Worm (Caenorhabditis elegans) whole organism, L4 larva: ENCODE results near the gene T20B3.1.

Experiments used
- D1046.2 ChIP-seq: fragments of 200-800 bp; sonication (Bioruptor generic); IDR thresholded peaks from 2 replicates; pipeline ENCODE4 v1.3.6; 2022; ENCODE audit warnings: missing genetic modification characterization, missing compliant biosample characterization
- F10B5.3 ChIP-seq: sonication (generic microtip); optimal IDR thresholded peaks from 2 replicates; lab custom pipeline; 2016; ENCODE audit warnings: mild to moderate bottlenecking, missing genetic modification characterization, missing compliant biosample characterization
- F37D6.2 ChIP-seq: sonication (generic microtip); optimal IDR thresholded peaks from 2 replicates; lab custom pipeline; 2016; ENCODE audit warnings: mild to moderate bottlenecking, missing genetic modification characterization, missing compliant biosample characterization
- T20F7.1 ChIP-seq: fragments of 200-800 bp; sonication (Bioruptor generic); optimal IDR thresholded peaks from 2 replicates; lab custom pipeline; 2018; ENCODE audit warnings: mild to moderate bottlenecking, missing genetic modification characterization, missing compliant biosample characterization
- T26A8.4 ChIP-seq: fragments of 200-800 bp; sonication (Bioruptor generic); IDR thresholded peaks from 2 replicates; pipeline ENCODE4 v1.3.6; 2022; ENCODE audit warnings: missing genetic modification characterization, missing compliant biosample characterization
- ZK337.2 ChIP-seq: fragments of 200-800 bp; sonication (Bioruptor generic); IDR thresholded peaks from 2 replicates; pipeline ENCODE4 v1.3.6; 2022; ENCODE audit warnings: missing genetic modification reagents, missing genetic modification characterization, missing compliant biosample characterization
- aha-1 ChIP-seq: fragments of 150-350 bp; peaks from one replicate; lab custom pipeline; 2014; ENCODE audit warnings: missing biosample characterization, missing genetic modification characterization
- ceh-20 ChIP-seq: fragments of 200-800 bp; sonication (Bioruptor generic); IDR thresholded peaks from 2 replicates; pipeline ENCODE4 v1.3.6; 2022; ENCODE audit warnings: missing genetic modification reagents, missing genetic modification characterization, missing compliant biosample characterization
- ceh-32 ChIP-seq: sonication (generic microtip); optimal IDR thresholded peaks from 2 replicates; lab custom pipeline; 2016; ENCODE audit warnings: mild to moderate bottlenecking, missing genetic modification characterization, missing compliant biosample characterization; ENCODE audit not compliant: poor library complexity
- ceh-62 ChIP-seq: sonication (generic microtip); optimal IDR thresholded peaks from 2 replicates; lab custom pipeline; 2017; ENCODE audit warnings: missing biosample characterization, missing genetic modification characterization
- cey-2 ChIP-seq: sonication (generic microtip); optimal IDR thresholded peaks from 3 replicates; lab custom pipeline; 2017; ENCODE audit warnings: missing genetic modification characterization, mild to moderate bottlenecking, missing compliant biosample characterization, antibody characterized with exemption, borderline replicate concordance; ENCODE audit not compliant: insufficient read depth
- daf-8 ChIP-seq: fragments of 200-800 bp; sonication (Bioruptor generic); IDR thresholded peaks from 2 replicates; pipeline ENCODE4 v1.3.6; 2022; ENCODE audit warnings: missing genetic modification characterization, missing compliant biosample characterization
- dmd-8 ChIP-seq: fragments of 200-800 bp; sonication (Bioruptor generic); IDR thresholded peaks from 2 replicates; pipeline ENCODE4 v1.3.6; 2022; ENCODE audit warnings: missing genetic modification characterization, missing compliant biosample characterization
- dmd-9 ChIP-seq: fragments of 200-800 bp; sonication (Bioruptor generic); IDR thresholded peaks from 2 replicates; pipeline ENCODE4 v1.3.6; 2022; ENCODE audit warnings: missing genetic modification reagents, missing genetic modification characterization, missing compliant biosample characterization
- jun-1 ChIP-seq: fragments of 150-350 bp; optimal IDR thresholded peaks from 2 replicates; lab custom pipeline; 2014; ENCODE audit warnings: missing biosample characterization, missing genetic modification reagents, missing genetic modification characterization
- lim-7 ChIP-seq: fragments of 200-800 bp; sonication (Bioruptor generic); IDR thresholded peaks from 2 replicates; pipeline ENCODE4 v1.3.6; 2022; ENCODE audit warnings: missing genetic modification characterization, missing compliant biosample characterization
- lin-38 ChIP-seq: fragments of 200-800 bp; sonication (Bioruptor generic); IDR thresholded peaks from 2 replicates; pipeline ENCODE4 v1.3.6; 2022; ENCODE audit warnings: missing genetic modification reagents, missing genetic modification characterization, missing compliant biosample characterization
- lin-39 ChIP-seq: fragments of 150-350 bp; optimal IDR thresholded peaks from 2 replicates; lab custom pipeline; 2014; ENCODE audit warnings: missing biosample characterization, missing genetic modification reagents, missing genetic modification characterization
- lir-3 ChIP-seq: sonication (generic microtip); optimal IDR thresholded peaks from 2 replicates; lab custom pipeline; 2016; ENCODE audit warnings: mild to moderate bottlenecking, missing genetic modification characterization, missing compliant biosample characterization
- lsy-2 ChIP-seq, 2 experiments: fragments of 150-350 bp in 1 of 2; sonication (generic microtip) in 1 of 2; optimal IDR thresholded peaks; 2 replicates each; lab custom pipeline; 2014 to 2017; ENCODE audit warnings: missing biosample characterization in 2 of 2, missing genetic modification characterization in 2 of 2
- madf-5 ChIP-seq, 2 experiments: fragments of 200-800 bp; sonication (Bioruptor generic); IDR thresholded peaks; 2 replicates each; pipeline ENCODE4 v1.3.6; 2022; ENCODE audit warnings: missing compliant biosample characterization in 2 of 2, missing genetic modification characterization in 2 of 2
- madf-9 ChIP-seq: fragments of 200-800 bp; sonication (Bioruptor generic); conservative IDR thresholded peaks from 2 replicates; pipeline ENCODE4 v1.3.6; 2022; ENCODE audit warnings: missing genetic modification reagents, missing genetic modification characterization, missing compliant biosample characterization
- mes-2 ChIP-seq: sonication (generic microtip); optimal IDR thresholded peaks from 2 replicates; lab custom pipeline; 2016; ENCODE audit warnings: missing genotype, mild to moderate bottlenecking, missing genetic modification characterization, missing compliant biosample characterization; ENCODE audit not compliant: poor library complexity, severe bottlenecking
- mxl-2 ChIP-seq: fragments of 200-800 bp; sonication (Bioruptor generic); conservative IDR thresholded peaks from 2 replicates; pipeline ENCODE4 v1.3.6; 2022; ENCODE audit warnings: missing genetic modification reagents, missing genetic modification characterization, missing compliant biosample characterization
- mxl-3 ChIP-seq: fragments of 200-800 bp; sonication (Bioruptor generic); optimal IDR thresholded peaks from 2 replicates; lab custom pipeline; 2018; ENCODE audit warnings: mild to moderate bottlenecking, missing genetic modification characterization, missing compliant biosample characterization
- nhr-10 ChIP-seq: fragments of 150-350 bp; optimal IDR thresholded peaks from 2 replicates; lab custom pipeline; 2014; ENCODE audit warnings: missing biosample characterization, missing genetic modification characterization
- nhr-237 ChIP-seq: sonication (generic microtip); optimal IDR thresholded peaks from 2 replicates; lab custom pipeline; 2017; ENCODE audit warnings: missing biosample characterization, missing genetic modification characterization
- nhr-28 ChIP-seq: fragments of 150-350 bp; optimal IDR thresholded peaks from 2 replicates; lab custom pipeline; 2014; ENCODE audit warnings: missing biosample characterization, missing genetic modification characterization
- nhr-41 ChIP-seq: fragments of 200-800 bp; sonication (Bioruptor generic); IDR thresholded peaks from 2 replicates; pipeline ENCODE4 v1.3.6; 2022; ENCODE audit warnings: missing genetic modification reagents, missing genetic modification characterization, missing compliant biosample characterization
- pha-4 ChIP-seq, 2 experiments: fragments of 150-350 bp in 1 of 2; fragments of 200-800 bp in 1 of 2; sonication (Bioruptor generic) in 1 of 2; IDR thresholded peaks in 1 of 2; optimal IDR thresholded peaks in 1 of 2; 2 replicates each; pipeline versions ENCODE4 v1.3.6 to Lab custom; 2014 to 2022; ENCODE audit warnings: missing genetic modification characterization in 2 of 2, missing genetic modification reagents in 2 of 2, missing biosample characterization in 1 of 2, missing compliant biosample characterization in 1 of 2
- saeg-2 ChIP-seq: fragments of 200-800 bp; sonication (Bioruptor generic); IDR thresholded peaks from 2 replicates; pipeline ENCODE4 v1.3.6; 2022; ENCODE audit warnings: missing genetic modification reagents, missing genetic modification characterization, missing compliant biosample characterization
- set-16 ChIP-seq: fragments of 200-800 bp; sonication (Bioruptor generic); IDR thresholded peaks from 2 replicates; pipeline ENCODE4 v1.3.6; 2022; ENCODE audit warnings: missing genetic modification reagents, missing genetic modification characterization, missing compliant biosample characterization
- skn-1 ChIP-seq: fragments of 150-350 bp; optimal IDR thresholded peaks from 2 replicates; lab custom pipeline; 2014; ENCODE audit warnings: missing biosample characterization, missing genetic modification characterization
- snpc-4 ChIP-seq: fragments of 150-350 bp; optimal IDR thresholded peaks from 2 replicates; lab custom pipeline; 2014; ENCODE audit warnings: missing biosample characterization, missing genetic modification characterization
- spr-3 ChIP-seq: fragments of 200-800 bp; sonication (Bioruptor generic); optimal IDR thresholded peaks from 2 replicates; lab custom pipeline; 2018; ENCODE audit warnings: mild to moderate bottlenecking, missing genetic modification characterization, missing compliant biosample characterization
- tag-97 ChIP-seq: fragments of 200-800 bp; sonication (Bioruptor generic); IDR thresholded peaks from 2 replicates; pipeline ENCODE4 v1.3.6; 2022; ENCODE audit warnings: missing genetic modification characterization, missing compliant biosample characterization
- tra-1 ChIP-seq: fragments of 200-800 bp; sonication (Bioruptor generic); IDR thresholded peaks from 2 replicates; pipeline ENCODE4 v1.3.6; 2022; ENCODE audit warnings: missing genetic modification reagents, missing genetic modification characterization, missing compliant biosample characterization
- unc-62 ChIP-seq, 3 experiments: fragments of 150-350 bp in 1 of 3; sonication (generic microtip); optimal IDR thresholded peaks in 2 of 3; peaks in 1 of 3; 1 replicate in 1 of 3; 2 replicates in 2 of 3; lab custom pipeline; 2014 to 2017; ENCODE audit warnings: missing biosample characterization in 3 of 3, missing genetic modification characterization in 3 of 3, missing genetic modification reagents in 3 of 3, missing genotype in 1 of 3
- vab-7 ChIP-seq: fragments of 200-800 bp; sonication (Bioruptor generic); IDR thresholded peaks from 2 replicates; pipeline ENCODE4 v1.3.6; 2022; ENCODE audit warnings: missing genetic modification reagents, missing genetic modification characterization, missing compliant biosample characterization
- zfp-3 ChIP-seq: fragments of 200-800 bp; sonication (Bioruptor generic); conservative IDR thresholded peaks from 2 replicates; pipeline ENCODE4 v1.3.6; 2022; ENCODE audit warnings: missing genetic modification reagents, missing genetic modification characterization, missing compliant biosample characterization
- zip-11 ChIP-seq: fragments of 200-800 bp; sonication (Bioruptor generic); IDR thresholded peaks from 2 replicates; pipeline ENCODE4 v1.3.6; 2022; ENCODE audit warnings: missing genetic modification characterization, missing compliant biosample characterization

The T20B3.1 gene

ce11 chrV:16804795-16805194, 10.6 kb upstream of the T20B3.1 start:
- TF ChIP-seq aha-1 (peak; percentile 68), snpc-4 (no peak)

- no peak for TF ChIP-seq lin-38 (GFP tag; lab: Robert Waterston, UW)
- TF ChIP-seq unc-62 (GFP tag; optimal IDR thresholded peaks at IDR 0.05 in 1 of 2; lab: Kevin White, UChicago): peak in 1 of 2 experiments; percentile 48
- no peak for TF ChIP-seq unc-62 (tag; optimal IDR thresholded peaks at IDR 0.05; lab: Kevin White, UChicago)
Observed at ce11 chrV:16808168-16808567, 7.2 kb upstream of the T20B3.1 start.

- no peak for TF ChIP-seq dmd-9 (GFP tag; lab: Robert Waterston, UW)
- no peak for TF ChIP-seq ceh-32 (tag; lab: Kevin White, UChicago)
- TF ChIP-seq tag-97: no peak
- no peak for TF ChIP-seq zip-11
- TF ChIP-seq T26A8.4 (GFP tag; lab: Robert Waterston, UW): no peak
- TF ChIP-seq D1046.2 (GFP tag; lab: Robert Waterston, UW): no peak
Observed at ce11 chrV:16811841-16812240, 3.5 kb upstream of the T20B3.1 start.

ce11 chrV:16812371-16812770, 3.0 kb upstream of the T20B3.1 start:
- no peak for TF ChIP-seq tra-1 (GFP tag; lab: Robert Waterston, UW)
- no peak for TF ChIP-seq lsy-2 (tag; optimal IDR thresholded peaks at IDR 0.05; lab: Kevin White, UChicago)
- TF ChIP-seq ceh-20 (GFP tag; lab: Robert Waterston, UW): no peak
- no peak for TF ChIP-seq ceh-62 (tag; lab: Kevin White, UChicago)
- no peak for TF ChIP-seq set-16 (GFP tag; lab: Robert Waterston, UW)
- TF ChIP-seq F10B5.3 (tag; lab: Kevin White, UChicago): no peak
- TF ChIP-seq skn-1 (tag; lab: Kevin White, UChicago): no peak
- no peak for TF ChIP-seq vab-7 (GFP tag; lab: Robert Waterston, UW)
- TF ChIP-seq mes-2 (tag; lab: Kevin White, UChicago): no peak

- TF ChIP-seq lin-39: no peak
- no peak for TF ChIP-seq mxl-2 (GFP tag; lab: Robert Waterston, UW)
- peak; percentile 62 for TF ChIP-seq nhr-28 (tag; lab: Kevin White, UChicago)
- TF ChIP-seq nhr-237 (tag; lab: Kevin White, UChicago): no peak
- no peak for TF ChIP-seq dmd-8 (GFP tag; lab: Robert Waterston, UW)
- no peak for TF ChIP-seq madf-5 (GFP tag; IDR thresholded peaks at IDR 0.05; lab: Robert Waterston, UW)
- no peak for TF ChIP-seq daf-8 (GFP tag; lab: Robert Waterston, UW)
- TF ChIP-seq ZK337.2 (GFP tag; lab: Robert Waterston, UW): no peak
- no peak for TF ChIP-seq jun-1
- TF ChIP-seq ceh-20 (GFP tag; lab: Robert Waterston, UW): no peak
- TF ChIP-seq lim-7 (GFP tag; lab: Robert Waterston, UW): no peak
- TF ChIP-seq T20F7.1 (GFP tag; lab: Kevin White, UChicago): no peak
- TF ChIP-seq zfp-3 (GFP tag; lab: Robert Waterston, UW): no peak
- TF ChIP-seq pha-4 (GFP tag; IDR thresholded peaks at IDR 0.05; lab: Robert Waterston, UW): no peak
- TF ChIP-seq pha-4 (tag; optimal IDR thresholded peaks at IDR 0.05; lab: Kevin White, UChicago): no peak
- peak in 1 of 2 experiments; percentile 90 for TF ChIP-seq unc-62 (GFP tag; optimal IDR thresholded peaks at IDR 0.05 in 1 of 2; lab: Kevin White, UChicago)
- TF ChIP-seq unc-62 (tag; optimal IDR thresholded peaks at IDR 0.05; lab: Kevin White, UChicago): no peak
- TF ChIP-seq nhr-10 (tag; lab: Kevin White, UChicago): no peak
- TF ChIP-seq lin-38 (GFP tag; lab: Robert Waterston, UW): no peak
- peak; percentile 41 for TF ChIP-seq mxl-3 (GFP tag; lab: Kevin White, UChicago)
- TF ChIP-seq mes-2 (tag; lab: Kevin White, UChicago): peak; percentile 28
- TF ChIP-seq cey-2 (tag; lab: Kevin White, UChicago): no peak
- no peak for TF ChIP-seq lir-3 (tag; lab: Kevin White, UChicago)
- no peak for TF ChIP-seq madf-9 (GFP tag; lab: Robert Waterston, UW)
- no peak for TF ChIP-seq saeg-2
- TF ChIP-seq skn-1 (tag; lab: Kevin White, UChicago): no peak
- no peak for TF ChIP-seq nhr-41 (GFP tag; lab: Robert Waterston, UW)
- no peak for TF ChIP-seq F37D6.2 (tag; lab: Kevin White, UChicago)
- TF ChIP-seq spr-3 (GFP tag; lab: Kevin White, UChicago): no peak
Observed at ce11 chrV:16814541-16815207, 687 bp upstream of the T20B3.1 start.
